Fruit fly (Drosophila melanogaster) whole organism, embryonic: ENCODE data around the gene Sgf11.

Experiments used
- Aef1 ChIP-seq: fragments of 200-800 bp; sonication (Bioruptor generic); IDR thresholded peaks from 3 replicates; pipeline ENCODE4 v1.3.6; 2022; ENCODE audit warnings: missing biosample characterization, missing genetic modification characterization
- CG10543 ChIP-seq: fragments of 200-800 bp; sonication (Bioruptor generic); optimal IDR thresholded peaks from 3 replicates; lab custom pipeline; 2017; ENCODE audit warnings: missing biosample characterization, mild to moderate bottlenecking, missing genetic modification characterization, moderate library complexity
- CG12769 ChIP-seq: fragments of 200-800 bp; sonication (Bioruptor generic); optimal IDR thresholded peaks from 2 replicates; lab custom pipeline; 2019; ENCODE audit warnings: missing biosample characterization, mild to moderate bottlenecking, missing genetic modification characterization, moderate library complexity
- CG14441 ChIP-seq: fragments of 200-800 bp; sonication (Bioruptor generic); IDR thresholded peaks from 2 replicates; pipeline ENCODE4 v1.3.6; 2022; ENCODE audit warnings: missing biosample characterization, missing genetic modification characterization
- CG15514 ChIP-seq: fragments of 200-800 bp; sonication (Bioruptor generic); optimal IDR thresholded peaks from 3 replicates; lab custom pipeline; 2017; ENCODE audit warnings: missing biosample characterization, missing genetic modification characterization, mild to moderate bottlenecking, moderate library complexity, missing genetic modification reagents
- CG17568 ChIP-seq: fragments of 200-800 bp; sonication (Bioruptor generic); optimal IDR thresholded peaks from 2 replicates; lab custom pipeline; 2018; ENCODE audit warnings: missing biosample characterization, mild to moderate bottlenecking, missing genetic modification characterization, moderate library complexity
- CG1792 ChIP-seq: fragments of 200-800 bp; sonication (Bioruptor generic); optimal IDR thresholded peaks from 2 replicates; lab custom pipeline; 2016; ENCODE audit warnings: missing biosample characterization, missing genetic modification characterization
- CG18011 ChIP-seq: fragments of 200-800 bp; sonication (Bioruptor generic); optimal IDR thresholded peaks from 2 replicates; lab custom pipeline; 2017; ENCODE audit warnings: missing biosample characterization, missing genetic modification characterization, mild to moderate bottlenecking, moderate library complexity, missing genotype
- CG1832 ChIP-seq: fragments of 200-800 bp; sonication (Bioruptor generic); optimal IDR thresholded peaks from 2 replicates; lab custom pipeline; 2017; ENCODE audit warnings: missing biosample characterization, mild to moderate bottlenecking, missing genetic modification characterization, inconsistent platforms
- CG31441 ChIP-seq: fragments of 200-800 bp; sonication (Bioruptor generic); IDR thresholded peaks from 2 replicates; pipeline ENCODE4 v1.3.6; 2022; ENCODE audit warnings: missing biosample characterization, missing genetic modification characterization
- CG4424 ChIP-seq: fragments of 200-800 bp; sonication (Bioruptor generic); optimal IDR thresholded peaks from 3 replicates; lab custom pipeline; 2016; ENCODE audit warnings: missing biosample characterization, missing genetic modification characterization
- CG4820 ChIP-seq: fragments of 200-800 bp; sonication (Bioruptor generic); optimal IDR thresholded peaks from 3 replicates; lab custom pipeline; 2016; ENCODE audit warnings: missing biosample characterization, missing genetic modification characterization
- CG5245 ChIP-seq: fragments of 200-800 bp; sonication (Bioruptor generic); optimal IDR thresholded peaks from 3 replicates; lab custom pipeline; 2016; ENCODE audit warnings: missing biosample characterization, missing genetic modification characterization
- Dad ChIP-seq: fragments of 200-800 bp; sonication (Bioruptor generic); optimal IDR thresholded peaks from 3 replicates; lab custom pipeline; 2016; ENCODE audit warnings: missing biosample characterization, missing genetic modification characterization
- Fer1 ChIP-seq: fragments of 200-800 bp; sonication (Bioruptor generic); optimal IDR thresholded peaks from 2 replicates; lab custom pipeline; 2017; ENCODE audit warnings: missing biosample characterization, mild to moderate bottlenecking, missing genetic modification characterization
- GATAe ChIP-seq: fragments of 200-800 bp; sonication (Bioruptor generic); conservative IDR thresholded peaks from 2 replicates; pipeline ENCODE4 v1.3.6; 2022; ENCODE audit warnings: missing biosample characterization, missing genetic modification characterization
- HLH3B ChIP-seq: fragments of 200-800 bp; sonication (Bioruptor generic); IDR thresholded peaks from 2 replicates; pipeline ENCODE4 v1.3.6; 2022; ENCODE audit warnings: missing biosample characterization, missing genetic modification characterization
- Hr39 ChIP-seq: fragments of >200 bp; optimal IDR thresholded peaks from 2 replicates; lab custom pipeline; 2017
- Hr51 ChIP-seq, 2 experiments: fragments of 200-800 bp; sonication (Bioruptor generic); optimal IDR thresholded peaks; 2 replicates in 1 of 2; 3 replicates in 1 of 2; lab custom pipeline; 2016 to 2018; ENCODE audit warnings: missing biosample characterization in 2 of 2, missing genetic modification characterization in 2 of 2, mild to moderate bottlenecking in 1 of 2, moderate library complexity in 1 of 2
- Hsf ChIP-seq: fragments of 200-800 bp; sonication (Bioruptor generic); optimal IDR thresholded peaks from 3 replicates; lab custom pipeline; 2016; ENCODE audit warnings: missing biosample characterization, missing genetic modification characterization
- Med ChIP-seq: fragments of 200-800 bp; sonication (Bioruptor generic); peaks from one replicate; lab custom pipeline; 2016; ENCODE audit warnings: missing biosample characterization, missing genetic modification characterization, mild to moderate bottlenecking, inconsistent platforms, moderate library complexity
- Pdp1 ChIP-seq, 2 experiments: fragments of 200-800 bp; sonication (Bioruptor generic); optimal IDR thresholded peaks; 3 replicates each; lab custom pipeline; 2016; ENCODE audit warnings: missing biosample characterization in 2 of 2, missing genetic modification characterization in 2 of 2, mild to moderate bottlenecking in 1 of 2, moderate library complexity in 1 of 2
- Poxn ChIP-seq: fragments of 200-800 bp; sonication (Bioruptor generic); IDR thresholded peaks from 2 replicates; pipeline ENCODE4 v1.3.6; 2022; ENCODE audit warnings: missing biosample characterization, missing genetic modification characterization
- TFAM ChIP-seq: fragments of 200-800 bp; sonication (Bioruptor generic); optimal IDR thresholded peaks from 2 replicates; lab custom pipeline; 2017; ENCODE audit warnings: missing biosample characterization, missing genetic modification characterization, inconsistent platforms
- Usf ChIP-seq: fragments of 200-800 bp; sonication (Bioruptor generic); optimal IDR thresholded peaks from 2 replicates; lab custom pipeline; 2017; ENCODE audit warnings: missing genotype, missing biosample characterization, missing genetic modification characterization
- Vsx1 ChIP-seq: fragments of 200-800 bp; sonication (Bioruptor generic); optimal IDR thresholded peaks from 2 replicates; lab custom pipeline; 2017; ENCODE audit warnings: missing biosample characterization, mild to moderate bottlenecking, missing genetic modification characterization, missing genetic modification reagents
- ap ChIP-seq: fragments of 200-800 bp; sonication (Bioruptor generic); IDR thresholded peaks from 2 replicates; pipeline ENCODE4 v1.3.6; 2022; ENCODE audit warnings: missing biosample characterization, missing genetic modification characterization
- ara ChIP-seq: fragments of 200-800 bp; sonication (Bioruptor generic); IDR thresholded peaks from 2 replicates; pipeline ENCODE4 v1.3.6; 2022; ENCODE audit warnings: missing biosample characterization, missing genetic modification characterization
- cato ChIP-seq: fragments of 200-800 bp; sonication (Bioruptor generic); optimal IDR thresholded peaks from 2 replicates; lab custom pipeline; 2016; ENCODE audit warnings: missing biosample characterization, missing genetic modification characterization, borderline replicate concordance
- caup ChIP-seq: fragments of 200-800 bp; sonication (Bioruptor generic); optimal IDR thresholded peaks from 3 replicates; lab custom pipeline; 2017; ENCODE audit warnings: missing biosample characterization, mild to moderate bottlenecking, missing genetic modification characterization, moderate library complexity; ENCODE audit not compliant: severe bottlenecking
- croc ChIP-seq: fragments of 200-800 bp; sonication (Bioruptor generic); conservative IDR thresholded peaks from 3 replicates; pipeline ENCODE4 v1.3.6; 2022; ENCODE audit warnings: missing biosample characterization, missing genetic modification characterization
- cwo ChIP-seq: fragments of 200-800 bp; sonication (Bioruptor generic); optimal IDR thresholded peaks from 3 replicates; lab custom pipeline; 2017; ENCODE audit warnings: missing biosample characterization, missing genetic modification characterization, mild to moderate bottlenecking, moderate library complexity, missing genetic modification reagents
- exex ChIP-seq: fragments of 200-800 bp; sonication (Bioruptor generic); optimal IDR thresholded peaks from 4 replicates; lab custom pipeline; 2018; ENCODE audit warnings: missing biosample characterization, mild to moderate bottlenecking, missing genetic modification characterization, moderate library complexity
- gem ChIP-seq: fragments of 200-800 bp; sonication (Bioruptor generic); optimal IDR thresholded peaks from 2 replicates; lab custom pipeline; 2019; ENCODE audit warnings: missing biosample characterization, mild to moderate bottlenecking, missing genetic modification characterization, moderate library complexity
- grn ChIP-seq: fragments of 200-800 bp; sonication (Bioruptor generic); optimal IDR thresholded peaks from 3 replicates; lab custom pipeline; 2017; ENCODE audit warnings: missing biosample characterization, missing genetic modification characterization
- lab ChIP-seq: fragments of 200-800 bp; sonication (Bioruptor generic); optimal IDR thresholded peaks from 3 replicates; lab custom pipeline; 2017; ENCODE audit warnings: missing biosample characterization, missing genetic modification characterization, mild to moderate bottlenecking, moderate library complexity, missing genetic modification reagents
- mirr ChIP-seq: fragments of 200-800 bp; sonication (Bioruptor generic); optimal IDR thresholded peaks from 3 replicates; lab custom pipeline; 2018; ENCODE audit warnings: missing biosample characterization, mild to moderate bottlenecking, missing genetic modification characterization
- pros ChIP-seq: fragments of 200-800 bp; sonication (Bioruptor generic); optimal IDR thresholded peaks from 3 replicates; lab custom pipeline; 2019; ENCODE audit warnings: missing biosample characterization, mild to moderate bottlenecking, missing genetic modification characterization, moderate library complexity
- pum ChIP-seq: fragments of 200-800 bp; sonication (Bioruptor generic); optimal IDR thresholded peaks from 2 replicates; lab custom pipeline; 2016; ENCODE audit warnings: missing biosample characterization, missing genetic modification characterization
- pzg ChIP-seq: fragments of 200-800 bp; sonication (Bioruptor generic); optimal IDR thresholded peaks from 3 replicates; lab custom pipeline; 2018; ENCODE audit warnings: missing biosample characterization, mild to moderate bottlenecking, missing genetic modification characterization, moderate library complexity
- ro ChIP-seq: fragments of 200-800 bp; sonication (Bioruptor generic); IDR thresholded peaks from 2 replicates; pipeline ENCODE4 v1.3.6; 2022; ENCODE audit warnings: missing biosample characterization, missing genetic modification characterization
- sd ChIP-seq: fragments of 200-800 bp; sonication (Bioruptor generic); optimal IDR thresholded peaks from 3 replicates; lab custom pipeline; 2018; ENCODE audit warnings: missing biosample characterization, mild to moderate bottlenecking, missing genetic modification characterization, moderate library complexity
- sqz ChIP-seq: fragments of 200-800 bp; sonication (Bioruptor generic); optimal IDR thresholded peaks from 3 replicates; lab custom pipeline; 2018; ENCODE audit warnings: missing biosample characterization, mild to moderate bottlenecking, missing genetic modification characterization
- sug ChIP-seq: fragments of 200-800 bp; optimal IDR thresholded peaks from 2 replicates; lab custom pipeline; 2019; ENCODE audit warnings: missing biosample characterization, mild to moderate bottlenecking, missing genetic modification characterization, moderate library complexity
- tll ChIP-seq, 2 experiments: fragments of 200-800 bp in 1 of 2; fragments of >200 bp in 1 of 2; sonication (Bioruptor generic) in 1 of 2; optimal IDR thresholded peaks; 2 replicates each; lab custom pipeline; 2017 to 2019; ENCODE audit warnings: missing biosample characterization in 2 of 2, missing genetic modification characterization in 2 of 2, mild to moderate bottlenecking in 1 of 2, moderate library complexity in 1 of 2
- tna ChIP-seq: fragments of 200-800 bp; sonication (Bioruptor generic); IDR thresholded peaks from 2 replicates; pipeline ENCODE4 v1.3.6; 2022; ENCODE audit warnings: missing biosample characterization, missing genetic modification characterization; ENCODE audit not compliant: partially characterized antibody
- tx ChIP-seq: fragments of 200-800 bp; sonication (Bioruptor generic); optimal IDR thresholded peaks from 2 replicates; lab custom pipeline; 2016; ENCODE audit warnings: missing biosample characterization, missing genetic modification characterization
- unpg ChIP-seq: fragments of 200-800 bp; sonication (Bioruptor generic); optimal IDR thresholded peaks from 3 replicates; lab custom pipeline; 2018; ENCODE audit warnings: missing biosample characterization, mild to moderate bottlenecking, missing genetic modification characterization, moderate library complexity
- zfh2 ChIP-seq: fragments of 200-800 bp; sonication (Bioruptor generic); optimal IDR thresholded peaks from 2 replicates; lab custom pipeline; 2016; ENCODE audit warnings: missing biosample characterization, missing genetic modification characterization

The Sgf11 gene

DNA sequence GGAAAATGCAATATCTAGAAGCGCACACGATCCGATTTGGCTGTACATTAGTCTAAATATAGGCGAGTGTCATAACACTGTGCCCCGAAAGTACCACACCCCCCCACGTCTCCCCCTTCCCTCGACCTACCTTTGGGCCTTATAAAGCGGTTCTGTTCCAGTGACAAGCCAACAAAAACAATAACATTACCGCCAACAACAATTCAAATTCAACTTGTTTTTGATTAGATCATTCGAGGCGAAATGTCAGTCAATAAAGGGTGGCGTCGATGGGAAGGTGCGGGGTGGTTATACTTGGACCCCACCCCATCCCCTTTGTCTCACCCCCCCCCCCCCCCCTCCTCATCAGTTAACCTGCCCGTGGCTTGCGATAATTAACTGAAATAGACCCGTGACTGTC is 48.6 kb downstream of the Sgf11 start (continued):
- TF ChIP-seq ap (GFP tag; lab: Robert Waterston, UW) (no peak), GATAe (GFP tag; lab: Robert Waterston, UW) (0 out of 2 replicates have a peak, but pooled peaks have one; percentile 11), tll (GFP tag; optimal IDR thresholded peaks at IDR 0.05; lab: Kevin White, UChicago) (no peak), CG1792 (no peak), Hr51 (GFP tag; optimal IDR thresholded peaks at IDR 0.05; lab: Kevin White, UChicago) (no peak), CG14441 (GFP tag; lab: Robert Waterston, UW) (peak; percentile 36; the same call in 1 of the 2 replicates), CG12769 (peak; percentile 54), CG10543 (GFP tag; lab: Kevin White, UChicago) (peak; percentile 60), CG1832 (no peak), grn (peak; percentile 72), Hsf (GFP tag; lab: Kevin White, UChicago) (no peak), ro (GFP tag; lab: Robert Waterston, UW) (no peak), pum (GFP tag; lab: Kevin White, UChicago) (no peak), caup (peak; percentile 67), sug (tag; lab: Kevin White, UChicago) (peak; percentile 56), pros (GFP tag; lab: Kevin White, UChicago) (peak; percentile 5), Poxn (no peak), CG18011 (GFP tag; lab: Kevin White, UChicago) (peak; percentile 2), mirr (GFP tag; lab: Kevin White, UChicago) (peak; percentile 73), CG4820 (GFP tag; lab: Kevin White, UChicago) (no peak), HLH3B (GFP tag; lab: Robert Waterston, UW) (no peak), Vsx1 (GFP tag; lab: Kevin White, UChicago) (peak; percentile 51), TFAM (GFP tag; lab: Kevin White, UChicago) (no peak), tx (GFP tag; lab: Kevin White, UChicago) (no peak), Aef1 (GFP tag; lab: Robert Waterston, UW) (0 out of 3 replicates have a peak, but pooled peaks have one; percentile 24), lab (peak; percentile 64), zfh2 (no peak), ara (GFP tag; lab: Robert Waterston, UW) (no peak), Med (GFP tag; lab: Kevin White, UChicago) (peak; percentile 16), Pdp1 (GFP tag; optimal IDR thresholded peaks at IDR 0.05; lab: Kevin White, UChicago) (peak in 1 of 2 experiments; percentile 38), gem (tag; lab: Kevin White, UChicago) (no peak), exex (tag; lab: Kevin White, UChicago) (peak; percentile 62), Hr39 (lab: Kevin White, UChicago) (no peak), CG31441 (GFP tag; lab: Robert Waterston, UW) (no peak), cwo (peak; percentile 81), tna (GFP tag; lab: Robert Waterston, UW) (0 out of 2 replicates have a peak, but pooled peaks have one; percentile 10)

DNA sequence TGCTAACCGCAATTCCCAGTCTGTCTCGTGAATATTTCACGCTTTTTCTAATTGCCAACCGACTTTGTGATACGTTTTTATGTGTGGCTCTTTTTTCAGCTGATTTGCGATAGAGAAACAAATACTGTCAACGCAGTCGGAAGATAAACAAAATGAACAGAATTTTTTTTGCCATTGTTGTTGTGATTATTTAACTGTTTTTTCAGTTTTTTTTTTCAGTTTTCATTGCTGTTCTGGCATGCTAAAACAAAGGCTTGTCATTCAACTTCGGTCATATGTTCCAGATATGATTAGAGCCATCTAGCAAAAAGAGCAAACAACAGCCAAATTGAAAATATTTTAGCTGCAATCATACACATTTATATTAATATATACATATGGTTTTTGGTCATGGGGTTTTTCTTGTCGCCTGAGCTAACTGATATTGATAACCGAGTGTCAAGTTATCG is 49.4 kb downstream of the Sgf11 start:
- TF ChIP-seq lab, result peak; percentile 17
- peak; percentile 32; the same call in 1 of the 2 replicates for TF ChIP-seq GATAe (GFP tag; lab: Robert Waterston, UW)
- peak; percentile 67 for TF ChIP-seq cwo
- TF ChIP-seq cato (GFP tag; lab: Kevin White, UChicago), result no peak
- peak; percentile 11 for TF ChIP-seq Fer1 (GFP tag; lab: Kevin White, UChicago)
- peak; percentile 8 for TF ChIP-seq Med (GFP tag; lab: Kevin White, UChicago)
- peak; percentile 52 for TF ChIP-seq sd (tag; lab: Kevin White, UChicago)
- TF ChIP-seq unpg (GFP tag; lab: Kevin White, UChicago), result no peak
- peak; percentile 5 for TF ChIP-seq CG15514
- no peak for TF ChIP-seq Usf (GFP tag; lab: Kevin White, UChicago)
- no peak for TF ChIP-seq CG4424 (GFP tag; lab: Kevin White, UChicago)
- TF ChIP-seq pzg (GFP tag; lab: Kevin White, UChicago), result no peak
- peak; percentile 56 for TF ChIP-seq sug (tag; lab: Kevin White, UChicago)
- TF ChIP-seq Dad (GFP tag; lab: Kevin White, UChicago), result no peak
- TF ChIP-seq grn, result peak; percentile 57
- no peak for TF ChIP-seq TFAM (GFP tag; lab: Kevin White, UChicago)
- peak; percentile 12 for TF ChIP-seq sqz
- TF ChIP-seq CG17568, result peak; percentile 35
- no peak for TF ChIP-seq croc (GFP tag; lab: Robert Waterston, UW)
- no peak for TF ChIP-seq CG5245 (GFP tag; lab: Kevin White, UChicago)
